Fruit fly (Drosophila melanogaster) Kc167 (cell line): ENCODE measurements around the gene CG46513.
"Not testable (repeated sequence)": the region's sequence is repeated elsewhere in the genome, so short reads cannot be mapped to it uniquely, and the experiment has no call there.

Experiments used
- Myc ChIP-seq: fragments of >200 bp; optimal IDR thresholded peaks from 2 replicates; lab custom pipeline; 2017; ENCODE audit warnings: missing external identifiers
- Sin3A ChIP-seq: fragments of >200 bp; optimal IDR thresholded peaks from 2 replicates; lab custom pipeline; 2018; ENCODE audit warnings: missing external identifiers
- h ChIP-seq: fragments of >200 bp; optimal IDR thresholded peaks from 3 replicates; lab custom pipeline; 2018; ENCODE audit warnings: missing external identifiers
- insv ChIP-seq: fragments of >200 bp; optimal IDR thresholded peaks from 3 replicates; lab custom pipeline; 2018; ENCODE audit warnings: missing external identifiers
- psq ChIP-seq: fragments of >200 bp; optimal IDR thresholded peaks from 2 replicates; lab custom pipeline; 2017; ENCODE audit warnings: missing external identifiers
- ttk ChIP-seq: sonication (Bioruptor generic); optimal IDR thresholded peaks from 2 replicates; lab custom pipeline; 2017; ENCODE audit warnings: missing external identifiers

The CG46513 gene

DNA sequence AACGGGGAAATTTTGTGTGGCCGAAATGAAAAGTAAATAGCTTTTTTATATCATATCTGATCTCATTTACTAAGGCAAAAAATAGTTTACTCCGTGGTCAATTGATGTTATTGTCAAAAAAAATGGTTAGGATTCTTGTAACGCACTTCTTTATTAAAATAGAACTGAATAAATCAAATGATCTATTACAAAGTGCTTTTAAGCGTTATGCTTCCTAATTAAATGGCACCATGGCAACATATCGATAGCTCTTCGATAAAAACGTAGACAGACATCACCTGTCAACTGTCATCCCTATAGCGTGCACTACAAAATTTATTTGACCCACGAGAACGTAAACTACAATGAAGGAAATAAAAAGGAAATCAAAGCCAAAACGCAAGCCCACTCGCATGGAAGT is at the start of gene CG46513:
Gene CG46513, plus strand, starts transcription at position 301 of the 400 bp plus-strand sequence.
- not testable (repeated sequence) for TF ChIP-seq h, insv, psq (lab: Kevin White, UChicago)

DNA sequence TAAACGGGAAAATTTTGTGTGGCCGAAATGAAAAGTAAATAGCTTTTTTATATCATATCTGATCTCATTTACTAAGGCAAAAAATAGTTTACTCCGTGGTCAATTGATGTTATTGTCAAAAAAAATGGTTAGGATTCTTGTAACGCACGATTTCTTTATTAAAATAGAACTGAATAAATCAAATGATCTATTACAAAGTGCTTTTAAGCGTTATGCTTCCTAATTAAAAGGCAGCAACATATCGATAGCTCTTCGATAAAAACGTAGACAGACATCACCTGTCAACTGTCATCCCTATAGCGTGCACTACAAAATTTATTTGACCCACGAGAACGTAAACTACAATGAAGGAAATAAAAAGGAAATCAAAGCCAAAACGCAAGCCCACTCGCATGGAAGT is 49.3 kb upstream of the CG46513 start, which contains the start of gene CG40813:
Gene CG40813, plus strand, starts transcription at position 301 of the 400 bp plus-strand sequence.
- TF ChIP-seq h, psq, insv (lab: Kevin White, UChicago): not testable (repeated sequence)

DNA sequence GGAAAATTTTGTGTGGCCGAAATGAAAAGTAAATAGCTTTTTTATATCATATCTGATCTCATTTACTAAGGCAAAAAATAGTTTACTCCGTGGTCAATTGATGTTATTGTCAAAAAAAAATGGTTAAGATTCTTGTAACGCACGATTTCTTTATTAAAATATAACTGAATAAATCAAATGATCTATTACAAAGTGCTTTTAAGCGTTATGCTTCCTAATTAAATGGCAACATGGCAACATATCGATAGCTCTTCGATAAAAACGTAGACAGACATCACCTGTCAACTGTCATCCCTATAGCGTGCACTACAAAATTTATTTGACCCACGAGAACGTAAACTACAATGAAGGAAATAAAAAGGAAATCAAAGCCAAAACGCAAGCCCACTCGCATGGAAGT is 44.6 kb upstream of the CG46513 start, which contains the start of gene CG46504:
Gene CG46504, plus strand, starts transcription at position 301 of the 400 bp plus-strand sequence.
- not testable (repeated sequence) for TF ChIP-seq Myc, insv, Sin3A (lab: Kevin White, UChicago)

- not testable (repeated sequence) for TF ChIP-seq insv, Sin3A, Myc (lab: Kevin White, UChicago)
These were observed 39.5 kb upstream of the CG46513 start, which contains the start of gene CG46505 for dm6 chrX:22152542-22152941. Gene CG46505 (plus strand): TSS chrX:22152842.

DNA sequence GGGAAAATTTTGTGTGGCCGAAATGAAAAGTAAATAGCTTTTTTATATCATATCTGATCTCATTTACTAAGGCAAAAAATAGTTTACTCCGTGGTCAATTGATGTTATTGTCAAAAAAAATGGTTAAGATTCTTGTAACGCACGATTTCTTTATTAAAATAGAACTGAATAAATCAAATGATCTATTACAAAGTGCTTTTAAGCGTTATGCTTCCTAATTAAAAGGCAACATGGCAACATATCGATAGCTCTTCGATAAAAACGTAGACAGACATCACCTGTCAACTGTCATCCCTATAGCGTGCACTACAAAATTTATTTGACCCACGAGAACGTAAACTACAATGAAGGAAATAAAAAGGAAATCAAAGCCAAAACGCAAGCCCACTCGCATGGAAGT is 34.5 kb upstream of the CG46513 start, which contains the start of gene CG46506:
Gene CG46506, plus strand, starts transcription at position 301 of the 400 bp plus-strand sequence.
- TF ChIP-seq ttk, psq, h (lab: Kevin White, UChicago): not testable (repeated sequence)

- not testable (repeated sequence) for TF ChIP-seq Myc, insv, Sin3A (lab: Kevin White, UChicago)
These were observed 29.4 kb upstream of the CG46513 start, which contains the start of gene CG46507 for dm6 chrX:22162623-22163022. Gene CG46507 (plus strand): TSS chrX:22162923.

dm6 chrX:22167355-22167754 is 24.7 kb upstream of the CG46513 start, which contains the start of gene CG46508:
Gene CG46508 (plus strand): TSS chrX:22167655.
- not testable (repeated sequence) for TF ChIP-seq h, Myc, ttk (lab: Kevin White, UChicago)

- not testable (repeated sequence) for TF ChIP-seq Sin3A, psq, Myc (lab: Kevin White, UChicago)
These were observed 19.7 kb upstream of the CG46513 start, which contains the start of gene CG46509 for dm6 chrX:22172341-22172740. Gene CG46509 (plus strand): TSS chrX:22172641.

DNA sequence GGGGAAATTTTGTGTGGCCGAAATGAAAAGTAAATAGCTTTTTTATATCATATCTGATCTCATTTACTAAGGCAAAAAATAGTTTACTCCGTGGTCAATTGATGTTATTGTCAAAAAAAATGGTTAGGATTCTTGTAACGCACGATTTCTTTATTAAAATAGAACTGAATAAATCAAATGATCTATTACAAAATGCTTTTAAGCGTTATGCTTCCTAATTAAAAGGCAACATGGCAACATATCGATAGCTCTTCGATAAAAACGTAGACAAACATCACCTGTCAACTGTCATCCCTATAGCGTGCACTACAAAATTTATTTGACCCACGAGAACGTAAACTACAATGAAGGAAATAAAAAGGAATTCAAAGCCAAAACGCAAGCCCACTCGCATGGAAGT is 14.9 kb upstream of the CG46513 start, which contains the start of gene CG46510:
Gene CG46510, plus strand, starts transcription at position 301 of the 400 bp plus-strand sequence.
- TF ChIP-seq psq, ttk, Sin3A (lab: Kevin White, UChicago): not testable (repeated sequence)

DNA sequence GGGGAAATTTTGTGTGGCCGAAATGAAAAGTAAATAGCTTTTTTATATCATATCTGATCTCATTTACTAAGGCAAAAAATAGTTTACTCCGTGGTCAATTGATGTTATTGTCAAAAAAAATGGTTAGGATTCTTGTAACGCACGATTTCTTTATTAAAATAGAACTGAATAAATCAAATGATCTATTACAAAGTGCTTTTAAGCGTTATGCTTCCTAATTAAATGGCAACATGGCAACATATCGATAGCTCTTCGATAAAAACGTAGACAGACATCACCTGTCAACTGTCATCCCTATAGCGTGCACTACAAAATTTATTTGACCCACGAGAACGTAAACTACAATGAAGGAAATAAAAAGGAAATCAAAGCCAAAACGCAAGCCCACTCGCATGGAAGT is 9.9 kb upstream of the CG46513 start, which contains the start of gene CG46511:
Gene CG46511, plus strand, starts transcription at position 301 of the 400 bp plus-strand sequence.
- not testable (repeated sequence) for TF ChIP-seq Myc, ttk, insv (lab: Kevin White, UChicago)

- not testable (repeated sequence) for TF ChIP-seq h, Myc, ttk (lab: Kevin White, UChicago)
These were observed 5.0 kb upstream of the CG46513 start, which contains the start of gene CG46512 for dm6 chrX:22187070-22187469. Gene CG46512 (plus strand): TSS chrX:22187370.

dm6 chrX:22196874-22197273 is 4.8 kb downstream of the CG46513 start, which contains the start of gene CG46514:
Gene CG46514 (plus strand): TSS chrX:22197174.
- TF ChIP-seq ttk, Sin3A, insv (lab: Kevin White, UChicago): not testable (repeated sequence)

dm6 chrX:22201883-22202282 is 9.8 kb downstream of the CG46513 start, which contains the start of gene CG46515:
Gene CG46515 (plus strand): TSS chrX:22202183.
- not testable (repeated sequence) for TF ChIP-seq h, ttk, Myc (lab: Kevin White, UChicago)
